Worm (Caenorhabditis elegans) whole organism, early embryonic: ENCODE measurements around the gene pzf-1.
"Not testable (repeated sequence)": the region's sequence is repeated elsewhere in the genome, so short reads cannot be mapped to it uniquely, and the experiment has no call there.

Experiments used
- F13C5.2 ChIP-seq: sonication (generic microtip); optimal IDR thresholded peaks from 2 replicates; lab custom pipeline; 2017; ENCODE audit warnings: mild to moderate bottlenecking, missing genetic modification characterization, inconsistent platforms, missing compliant biosample characterization
- aly-1 ChIP-seq: sonication (generic microtip); optimal IDR thresholded peaks from 2 replicates; lab custom pipeline; 2016; ENCODE audit warnings: missing genetic modification characterization, missing compliant biosample characterization
- ama-1 ChIP-seq: fragments of 150-350 bp; optimal IDR thresholded peaks from 2 replicates; lab custom pipeline; 2014
- ceh-36 ChIP-seq: sonication (generic microtip); optimal IDR thresholded peaks from 2 replicates; lab custom pipeline; 2016; ENCODE audit warnings: missing genetic modification characterization, inconsistent platforms, missing compliant biosample characterization
- flt-1 ChIP-seq: fragments of 200-800 bp; sonication (Bioruptor generic); IDR thresholded peaks from 2 replicates; pipeline ENCODE4 v1.3.6; 2022; ENCODE audit warnings: missing genetic modification characterization, missing compliant biosample characterization
- hmg-4 ChIP-seq: fragments of 200-800 bp; sonication (Bioruptor generic); optimal IDR thresholded peaks from 2 replicates; lab custom pipeline; 2018; ENCODE audit warnings: mild to moderate bottlenecking, missing genetic modification characterization, missing compliant biosample characterization
- sea-1 ChIP-seq: fragments of 200-800 bp; sonication (Bioruptor generic); conservative IDR thresholded peaks from 2 replicates; pipeline ENCODE4 v1.3.6; 2022; ENCODE audit warnings: missing genetic modification characterization, missing compliant biosample characterization

DNA sequence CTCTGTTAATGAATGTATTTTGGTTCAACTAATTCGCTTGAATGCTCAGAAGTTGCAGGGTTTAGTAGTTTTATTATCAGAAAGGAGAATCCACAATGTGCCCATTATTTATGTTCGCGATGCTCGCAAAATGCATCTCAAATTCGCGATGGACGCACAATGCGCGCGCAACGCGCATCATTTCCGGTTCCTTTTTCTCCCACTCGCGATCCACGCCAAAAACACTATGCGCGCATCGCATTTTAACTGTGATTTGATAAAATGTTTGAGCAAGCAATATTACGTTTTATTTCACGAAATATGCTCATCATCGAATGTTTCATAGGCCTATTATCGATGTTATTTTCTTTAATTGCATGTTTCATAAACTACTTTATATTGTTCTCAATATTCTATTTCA is 1.7 kb upstream of the pzf-1 start, which contains the start of gene srbc-77:
- TF ChIP-seq ama-1; ceh-36 (tag; lab: Kevin White, UChicago); flt-1 (GFP tag; lab: Robert Waterston, UW); sea-1 (GFP tag; lab: Robert Waterston, UW); aly-1; hmg-4 (GFP tag; lab: Kevin White, UChicago); F13C5.2 (tag; lab: Kevin White, UChicago): not testable (repeated sequence)
